Fruit fly (Drosophila melanogaster): ENCODE measurements around the gene Smyd3.
A peak's percentile ranks its signal among the peaks of the same experiment; 100 is the strongest.

dm6 chrX:2655998-2656397 is 47.3 kb upstream of the Smyd3 start:
- TF ChIP-seq CG17829 (tag; optimal IDR thresholded peaks at IDR 0.05) (no peak), HLH4C (GFP tag; IDR thresholded peaks at IDR 0.05; ENCODE audit: partially characterized antibody) (no peak), CG14710 (tag; optimal IDR thresholded peaks at IDR 0.05) (no peak), psq (GFP tag; optimal IDR thresholded peaks at IDR 0.05) (no peak), CG8290 (GFP tag; optimal IDR thresholded peaks at IDR 0.05) (no peak), CG8290 (tag; optimal IDR thresholded peaks at IDR 0.05) (no peak), MBD-R2 (GFP tag; IDR thresholded peaks at IDR 0.05) (no peak), CTCF (GFP tag; optimal IDR thresholded peaks at IDR 0.05) (peak; percentile 88), CG4854 (GFP tag; optimal IDR thresholded peaks at IDR 0.05) (no peak), tll (GFP tag; optimal IDR thresholded peaks at IDR 0.05) (no peak), Kr (GFP tag; optimal IDR thresholded peaks at IDR 0.05) (no peak)
